Worm (Caenorhabditis elegans) whole organism, L1 larva: ENCODE measurements around the gene hex-3.

Experiments
- F16B12.6 ChIP-seq: fragments of 150-350 bp; optimal IDR thresholded peaks from 2 replicates; lab custom pipeline; 2014; ENCODE audit warnings: missing biosample characterization, missing genetic modification characterization
- alr-1 ChIP-seq: fragments of 200-800 bp; sonication (Bioruptor generic); optimal IDR thresholded peaks from 2 replicates; lab custom pipeline; 2018; ENCODE audit warnings: borderline replicate concordance, mild to moderate bottlenecking, missing genetic modification characterization, missing compliant biosample characterization
- aly-2 ChIP-seq: fragments of 150-350 bp; optimal IDR thresholded peaks from 2 replicates; lab custom pipeline; 2014; ENCODE audit warnings: missing biosample characterization, missing genetic modification characterization
- ceh-8 ChIP-seq: fragments of 200-800 bp; sonication (Bioruptor generic); optimal IDR thresholded peaks from 2 replicates; lab custom pipeline; 2018; ENCODE audit warnings: mild to moderate bottlenecking, missing genetic modification characterization, moderate library complexity, missing compliant biosample characterization
- ceh-88 ChIP-seq: fragments of 200-800 bp; sonication (Bioruptor generic); IDR thresholded peaks from 2 replicates; pipeline ENCODE4 v1.3.6; 2022; ENCODE audit warnings: missing genetic modification characterization, missing compliant biosample characterization
- dpl-1 ChIP-seq, 3 experiments: fragments of 150-350 bp in 2 of 3; sonication (generic microtip) in 1 of 3; optimal IDR thresholded peaks; 2 replicates each; lab custom pipeline; 2014 to 2017; ENCODE audit warnings: missing biosample characterization in 3 of 3, missing genetic modification characterization in 3 of 3, missing genetic modification reagents in 3 of 3
- dsc-1 ChIP-seq: sonication (generic microtip); optimal IDR thresholded peaks from 2 replicates; lab custom pipeline; 2016; ENCODE audit warnings: mild to moderate bottlenecking, missing genetic modification characterization, missing compliant biosample characterization
- efl-1 ChIP-seq, 4 experiments: fragments of 150-350 bp; optimal IDR thresholded peaks in 3 of 4; peaks in 1 of 4; 1 replicate in 1 of 4; 2 replicates in 3 of 4; lab custom pipeline; 2014; ENCODE audit warnings: missing biosample characterization in 2 of 4, missing genetic modification characterization in 2 of 4, missing genetic modification reagents in 2 of 4
- efl-3 ChIP-seq: fragments of 200-800 bp; sonication (Bioruptor generic); optimal IDR thresholded peaks from 2 replicates; lab custom pipeline; 2018; ENCODE audit warnings: mild to moderate bottlenecking, missing genetic modification characterization, missing compliant biosample characterization
- egl-27 ChIP-seq, 2 experiments: fragments of 150-350 bp in 1 of 2; sonication (generic microtip); optimal IDR thresholded peaks; 3 replicates each; lab custom pipeline; 2017 to 2018; ENCODE audit warnings: missing biosample characterization in 2 of 2, missing genetic modification characterization in 2 of 2, missing genetic modification reagents in 2 of 2
- fkh-10 ChIP-seq: sonication (generic microtip); optimal IDR thresholded peaks from 2 replicates; lab custom pipeline; 2017; ENCODE audit warnings: missing biosample characterization, missing genetic modification reagents, missing genetic modification characterization
- fkh-8 ChIP-seq: sonication (generic microtip); optimal IDR thresholded peaks from 2 replicates; lab custom pipeline; 2016; ENCODE audit warnings: mild to moderate bottlenecking, missing genetic modification characterization, missing compliant biosample characterization
- fos-1 ChIP-seq: fragments of 150-350 bp; optimal IDR thresholded peaks from 2 replicates; lab custom pipeline; 2014; ENCODE audit warnings: missing biosample characterization, missing genetic modification characterization
- hlh-17 ChIP-seq: fragments of 200-800 bp; sonication (Bioruptor generic); optimal IDR thresholded peaks from 2 replicates; lab custom pipeline; 2018; ENCODE audit warnings: missing genetic modification characterization, mild to moderate bottlenecking, missing compliant biosample characterization, moderate library complexity, borderline replicate concordance
- hlh-4 ChIP-seq: sonication (generic microtip); optimal IDR thresholded peaks from 2 replicates; lab custom pipeline; 2016; ENCODE audit warnings: mild to moderate bottlenecking, missing genetic modification characterization, missing compliant biosample characterization
- irx-1 ChIP-seq: sonication (generic microtip); optimal IDR thresholded peaks from 2 replicates; lab custom pipeline; 2016; ENCODE audit warnings: missing genetic modification characterization, missing compliant biosample characterization
- lin-35 ChIP-seq, 2 experiments: fragments of 150-350 bp; optimal IDR thresholded peaks; 2 replicates each; lab custom pipeline; 2014; ENCODE audit warnings: missing biosample characterization in 2 of 2, missing genetic modification characterization in 2 of 2, missing genetic modification reagents in 2 of 2
- lsy-2 ChIP-seq, 2 experiments: fragments of 150-350 bp; optimal IDR thresholded peaks; 2 replicates each; lab custom pipeline; 2014; ENCODE audit warnings: missing biosample characterization in 2 of 2, missing genetic modification characterization in 2 of 2
- mdl-1 ChIP-seq, 2 experiments: fragments of 150-350 bp; optimal IDR thresholded peaks; 2 replicates each; lab custom pipeline; 2014 to 2017; ENCODE audit warnings: missing biosample characterization in 2 of 2, missing genetic modification characterization in 2 of 2, inconsistent platforms in 1 of 2
- mep-1 ChIP-seq: fragments of 150-350 bp; optimal IDR thresholded peaks from 2 replicates; lab custom pipeline; 2014; ENCODE audit warnings: missing biosample characterization, missing genetic modification characterization
- nhr-11 ChIP-seq: fragments of 150-350 bp; optimal IDR thresholded peaks from 2 replicates; lab custom pipeline; 2014; ENCODE audit warnings: missing biosample characterization, missing genetic modification characterization
- nhr-12 ChIP-seq: sonication (generic microtip); optimal IDR thresholded peaks from 2 replicates; lab custom pipeline; 2017; ENCODE audit warnings: missing biosample characterization, missing genetic modification characterization
- nhr-19 ChIP-seq: fragments of 200-800 bp; sonication (Bioruptor generic); conservative IDR thresholded peaks from 2 replicates; pipeline ENCODE4 v1.3.6; 2022; ENCODE audit warnings: missing genetic modification characterization, missing compliant biosample characterization
- nhr-20 ChIP-seq: sonication (generic microtip); optimal IDR thresholded peaks from 2 replicates; lab custom pipeline; 2016; ENCODE audit warnings: mild to moderate bottlenecking, missing genetic modification characterization, missing compliant biosample characterization
- nhr-28 ChIP-seq: fragments of 150-350 bp; optimal IDR thresholded peaks from 2 replicates; lab custom pipeline; 2014; ENCODE audit warnings: missing biosample characterization, missing genetic modification characterization
- nhr-47 ChIP-seq: sonication (generic microtip); optimal IDR thresholded peaks from 2 replicates; lab custom pipeline; 2016; ENCODE audit warnings: mild to moderate bottlenecking, missing genetic modification characterization, moderate library complexity, missing compliant biosample characterization
- nhr-71 ChIP-seq: sonication (generic microtip); optimal IDR thresholded peaks from 2 replicates; lab custom pipeline; 2016; ENCODE audit warnings: mild to moderate bottlenecking, missing genetic modification characterization, moderate library complexity, missing compliant biosample characterization
- pqm-1 ChIP-seq: sonication (generic microtip); optimal IDR thresholded peaks from 3 replicates; lab custom pipeline; 2017; ENCODE audit warnings: missing biosample characterization, missing genetic modification characterization
- snpc-4 ChIP-seq: fragments of 150-350 bp; optimal IDR thresholded peaks from 2 replicates; lab custom pipeline; 2014; ENCODE audit warnings: missing biosample characterization, missing genetic modification characterization
- sup-37 ChIP-seq: fragments of 200-800 bp; sonication (Bioruptor generic); optimal IDR thresholded peaks from 2 replicates; lab custom pipeline; 2018; ENCODE audit warnings: mild to moderate bottlenecking, missing genetic modification characterization, missing compliant biosample characterization
- swsn-7 ChIP-seq: sonication (generic microtip); optimal IDR thresholded peaks from 2 replicates; lab custom pipeline; 2016; ENCODE audit warnings: missing genetic modification characterization, missing compliant biosample characterization
- unc-130 ChIP-seq: fragments of 150-350 bp; optimal IDR thresholded peaks from 2 replicates; lab custom pipeline; 2017; ENCODE audit warnings: missing biosample characterization, missing genetic modification characterization, inconsistent platforms
- unc-62 ChIP-seq: fragments of 150-350 bp; optimal IDR thresholded peaks from 2 replicates; lab custom pipeline; 2014; ENCODE audit warnings: missing biosample characterization, missing genetic modification reagents, missing genetic modification characterization
- ztf-4 ChIP-seq: fragments of 150-350 bp; optimal IDR thresholded peaks from 2 replicates; lab custom pipeline; 2014; ENCODE audit warnings: missing biosample characterization, missing genetic modification characterization

Gene hex-3

ce11 chrIII:10869595-10869994 lies 20.6 kb downstream of the hex-3 start:
- TF ChIP-seq ceh-8 (GFP tag; lab: Kevin White, UChicago) (no peak), efl-1 (optimal IDR thresholded peaks at IDR 0.05; lab: Kevin White, UChicago) (no peak), efl-1 (GFP tag; optimal IDR thresholded peaks at IDR 0.05 in 1 of 2; lab: Kevin White, UChicago) (peak in 1 of 2 experiments; percentile 80)

- no peak for TF ChIP-seq nhr-28
- no peak for TF ChIP-seq unc-130 (tag; lab: Kevin White, UChicago)
- no peak for TF ChIP-seq ztf-4 (tag; lab: Kevin White, UChicago)
- no peak for TF ChIP-seq nhr-71
- no peak for TF ChIP-seq nhr-12
- no peak for TF ChIP-seq nhr-19 (GFP tag; lab: Robert Waterston, UW)
- TF ChIP-seq dsc-1 (tag; lab: Kevin White, UChicago): no peak
- no peak for TF ChIP-seq ceh-8 (GFP tag; lab: Kevin White, UChicago)
- no peak for TF ChIP-seq ceh-88 (GFP tag; lab: Robert Waterston, UW)
- TF ChIP-seq egl-27 (tag; optimal IDR thresholded peaks at IDR 0.05; lab: Kevin White, UChicago): no peak
- no peak for TF ChIP-seq aly-2
- no peak for TF ChIP-seq hlh-17 (GFP tag; lab: Kevin White, UChicago)
- no peak for TF ChIP-seq pqm-1 (tag; lab: Kevin White, UChicago)
- TF ChIP-seq mdl-1 (tag; optimal IDR thresholded peaks at IDR 0.05; lab: Kevin White, UChicago): no peak
- no peak for TF ChIP-seq nhr-11 (tag; lab: Kevin White, UChicago)
Observed at ce11 chrIII:10870161-10870560, 21.1 kb downstream of the hex-3 start.

ce11 chrIII:10870814-10871213 lies 21.8 kb downstream of the hex-3 start:
- TF ChIP-seq swsn-7 (no peak), efl-1 (optimal IDR thresholded peaks at IDR 0.05; lab: Kevin White, UChicago) (no peak), efl-1 (GFP tag; optimal IDR thresholded peaks at IDR 0.05 in 1 of 2; lab: Kevin White, UChicago) (peak in 1 of 2 experiments; percentile 8)

- no peak for TF ChIP-seq nhr-20 (tag; lab: Kevin White, UChicago)
- TF ChIP-seq fos-1 (tag; lab: Kevin White, UChicago): no peak
- TF ChIP-seq mep-1 (tag; lab: Kevin White, UChicago): no peak
- TF ChIP-seq unc-62: no peak
- TF ChIP-seq lin-35 (GFP tag; optimal IDR thresholded peaks at IDR 0.05; lab: Kevin White, UChicago): no peak
- no peak for TF ChIP-seq fkh-8 (tag; lab: Kevin White, UChicago)
- no peak for TF ChIP-seq snpc-4 (tag; lab: Kevin White, UChicago)
- no peak for TF ChIP-seq F16B12.6 (tag; lab: Kevin White, UChicago)
- no peak for TF ChIP-seq dpl-1 (GFP tag; optimal IDR thresholded peaks at IDR 0.05; lab: Kevin White, UChicago)
- no peak for TF ChIP-seq fkh-10 (GFP tag; lab: Kevin White, UChicago)
- TF ChIP-seq alr-1 (tag; lab: Kevin White, UChicago): no peak
- no peak for TF ChIP-seq nhr-71
- no peak for TF ChIP-seq lsy-2 (tag; optimal IDR thresholded peaks at IDR 0.05; lab: Kevin White, UChicago)
- no peak for TF ChIP-seq dsc-1 (tag; lab: Kevin White, UChicago)
Observed at ce11 chrIII:10875132-10875531, 26.1 kb downstream of the hex-3 start, which contains the start of gene C44B9.2. TSS of gene C44B9.2 (plus strand) at chrIII:10875432.

- TF ChIP-seq irx-1 (tag; lab: Kevin White, UChicago) (no peak), unc-130 (tag; lab: Kevin White, UChicago) (no peak), fkh-8 (tag; lab: Kevin White, UChicago) (no peak), sup-37 (no peak), dpl-1 (GFP tag; optimal IDR thresholded peaks at IDR 0.05; lab: Kevin White, UChicago) (no peak), nhr-47 (tag; lab: Kevin White, UChicago) (no peak), hlh-4 (no peak), efl-3 (no peak), efl-1 (optimal IDR thresholded peaks at IDR 0.05; lab: Kevin White, UChicago) (no peak), efl-1 (GFP tag; optimal IDR thresholded peaks at IDR 0.05 in 1 of 2; lab: Kevin White, UChicago) (peak in 1 of 2 experiments; percentile 22)
Observed at ce11 chrIII:10877542-10877941, 28.5 kb downstream of the hex-3 start.
